Fruit fly (Drosophila melanogaster) whole organism, prepupa: ENCODE data around the gene hh.

Experiments
- CG16779 ChIP-seq: fragments of 200-800 bp; sonication (Bioruptor generic); optimal IDR thresholded peaks from 3 replicates; lab custom pipeline; 2017; ENCODE audit warnings: missing biosample characterization, mild to moderate bottlenecking, missing genetic modification characterization
- CG3032 ChIP-seq: fragments of 200-800 bp; optimal IDR thresholded peaks from 2 replicates; lab custom pipeline; 2019; ENCODE audit warnings: missing biosample characterization, mild to moderate bottlenecking, missing genetic modification characterization, moderate library complexity
- CG31627 ChIP-seq: fragments of 200-800 bp; sonication (Bioruptor generic); optimal IDR thresholded peaks from 3 replicates; lab custom pipeline; 2016; ENCODE audit warnings: missing biosample characterization, missing genetic modification characterization
- CG8319 ChIP-seq: fragments of 200-800 bp; sonication (Bioruptor generic); optimal IDR thresholded peaks from 3 replicates; lab custom pipeline; 2016; ENCODE audit warnings: missing biosample characterization, missing genetic modification characterization
- CG8632 ChIP-seq: fragments of 200-800 bp; sonication (Bioruptor generic); optimal IDR thresholded peaks from 3 replicates; lab custom pipeline; 2016; ENCODE audit warnings: missing biosample characterization, missing genetic modification characterization
- Eip93F ChIP-seq: fragments of 200-800 bp; sonication (Bioruptor generic); optimal IDR thresholded peaks from 2 replicates; lab custom pipeline; 2016; ENCODE audit warnings: missing biosample characterization, mild to moderate bottlenecking, missing genetic modification characterization
- Ets21C ChIP-seq: fragments of 200-800 bp; sonication (Bioruptor generic); optimal IDR thresholded peaks from 3 replicates; lab custom pipeline; 2016; ENCODE audit warnings: missing biosample characterization, missing genetic modification characterization
- Lpt ChIP-seq: fragments of 200-800 bp; sonication (Bioruptor generic); optimal IDR thresholded peaks from 3 replicates; lab custom pipeline; 2016; ENCODE audit warnings: missing biosample characterization, missing genetic modification characterization
- Smox ChIP-seq: fragments of 200-800 bp; sonication (Bioruptor generic); optimal IDR thresholded peaks from 3 replicates; lab custom pipeline; 2016; ENCODE audit warnings: missing biosample characterization, missing genetic modification characterization
- Sox14 ChIP-seq: fragments of 200-800 bp; sonication (Bioruptor generic); optimal IDR thresholded peaks from 3 replicates; lab custom pipeline; 2016; ENCODE audit warnings: missing biosample characterization, missing genetic modification characterization
- achi ChIP-seq: fragments of 200-800 bp; sonication (Bioruptor generic); optimal IDR thresholded peaks from 3 replicates; lab custom pipeline; 2016; ENCODE audit warnings: missing biosample characterization, missing genetic modification characterization
- esn ChIP-seq: fragments of 200-800 bp; sonication (Bioruptor generic); optimal IDR thresholded peaks from 2 replicates; lab custom pipeline; 2016; ENCODE audit warnings: missing biosample characterization, mild to moderate bottlenecking, missing genetic modification characterization, moderate library complexity
- fkh ChIP-seq: fragments of 200-800 bp; sonication (Bioruptor generic); optimal IDR thresholded peaks from 3 replicates; lab custom pipeline; 2017; ENCODE audit warnings: missing biosample characterization, mild to moderate bottlenecking, missing genetic modification characterization, moderate library complexity
- lz ChIP-seq: fragments of 200-800 bp; sonication (Bioruptor generic); optimal IDR thresholded peaks from 3 replicates; lab custom pipeline; 2016; ENCODE audit warnings: missing biosample characterization, missing genetic modification characterization

- TF ChIP-seq achi (no peak), CG31627 (GFP tag; lab: Kevin White, UChicago) (no peak), Sox14 (GFP tag; lab: Kevin White, UChicago) (no peak), CG8319 (GFP tag; lab: Kevin White, UChicago) (no peak), esn (no peak), CG3032 (tag; lab: Kevin White, UChicago) (no peak), Lpt (GFP tag; lab: Kevin White, UChicago) (no peak), Eip93F (GFP tag; lab: Kevin White, UChicago) (no peak), lz (GFP tag; lab: Kevin White, UChicago) (no peak), fkh (GFP tag; lab: Kevin White, UChicago) (no peak), CG16779 (tag; lab: Kevin White, UChicago) (no peak), CG8632 (no peak), Smox (GFP tag; lab: Kevin White, UChicago) (no peak), Ets21C (GFP tag; lab: Kevin White, UChicago) (no peak)
Measured at dm6 chr3R:23141113-23141512, 593 bp downstream of the hh start.
